Worm (Caenorhabditis elegans) whole organism, young adult: ENCODE data around the gene F59A7.14.

Experiments used
- F49E8.2 ChIP-seq: sonication (generic microtip); optimal IDR thresholded peaks from 3 replicates; lab custom pipeline; 2017; ENCODE audit warnings: missing genetic modification characterization, mild to moderate bottlenecking, missing compliant biosample characterization, antibody characterized with exemption, moderate library complexity; ENCODE audit not compliant: insufficient read depth
- T26A5.8 ChIP-seq: sonication (generic microtip); optimal IDR thresholded peaks from 2 replicates; lab custom pipeline; 2016; ENCODE audit warnings: missing genetic modification characterization, missing compliant biosample characterization
- ama-1 ChIP-seq, 3 experiments: fragments of 150-350 bp in 1 of 3; sonication (generic microtip) in 2 of 3; optimal IDR thresholded peaks; 2 replicates each; lab custom pipeline; 2014 to 2018; ENCODE audit warnings: missing biosample characterization in 2 of 3, missing genetic modification characterization in 2 of 3, missing genetic modification reagents in 2 of 3
- mxl-1 ChIP-seq: sonication (generic microtip); optimal IDR thresholded peaks from 2 replicates; lab custom pipeline; 2016; ENCODE audit warnings: missing genetic modification characterization, missing compliant biosample characterization
- nfya-1 ChIP-seq: sonication (generic microtip); optimal IDR thresholded peaks from 2 replicates; lab custom pipeline; 2017; ENCODE audit warnings: antibody characterized with exemption, missing compliant biosample characterization, missing genetic modification characterization, borderline replicate concordance; ENCODE audit not compliant: insufficient read depth
- nfya-2 ChIP-seq: fragments of 200-800 bp; sonication (Bioruptor generic); IDR thresholded peaks from 2 replicates; pipeline ENCODE4 v1.3.6; 2022; ENCODE audit warnings: missing genetic modification reagents, missing genetic modification characterization, missing compliant biosample characterization
- rcor-1 ChIP-seq: fragments of 200-800 bp; sonication (Bioruptor generic); IDR thresholded peaks from 2 replicates; pipeline ENCODE4 v1.3.6; 2022; ENCODE audit warnings: missing genetic modification reagents, missing genetic modification characterization, missing compliant biosample characterization
- rec-8 ChIP-seq, 2 experiments: sonication (generic microtip); optimal IDR thresholded peaks; 2 replicates each; lab custom pipeline; 2016; ENCODE audit warnings: mild to moderate bottlenecking in 2 of 2, missing genetic modification characterization in 2 of 2, missing genetic modification reagents in 2 of 2, missing genotype in 2 of 2, missing biosample characterization in 1 of 2, missing compliant biosample characterization in 1 of 2, moderate library complexity in 1 of 2
- unc-130 ChIP-seq: sonication (generic microtip); optimal IDR thresholded peaks from 2 replicates; lab custom pipeline; 2016; ENCODE audit warnings: missing genetic modification reagents, missing genetic modification characterization, missing compliant biosample characterization
- unc-62 ChIP-seq: fragments of 150-350 bp; optimal IDR thresholded peaks from 2 replicates; lab custom pipeline; 2014; ENCODE audit warnings: missing biosample characterization, missing genetic modification reagents, missing genetic modification characterization
- zfh-2 ChIP-seq: fragments of 200-800 bp; sonication (Bioruptor generic); conservative IDR thresholded peaks from 2 replicates; pipeline ENCODE4 v1.3.6; 2022; ENCODE audit warnings: missing genetic modification reagents, missing genetic modification characterization, missing compliant biosample characterization

DNA sequence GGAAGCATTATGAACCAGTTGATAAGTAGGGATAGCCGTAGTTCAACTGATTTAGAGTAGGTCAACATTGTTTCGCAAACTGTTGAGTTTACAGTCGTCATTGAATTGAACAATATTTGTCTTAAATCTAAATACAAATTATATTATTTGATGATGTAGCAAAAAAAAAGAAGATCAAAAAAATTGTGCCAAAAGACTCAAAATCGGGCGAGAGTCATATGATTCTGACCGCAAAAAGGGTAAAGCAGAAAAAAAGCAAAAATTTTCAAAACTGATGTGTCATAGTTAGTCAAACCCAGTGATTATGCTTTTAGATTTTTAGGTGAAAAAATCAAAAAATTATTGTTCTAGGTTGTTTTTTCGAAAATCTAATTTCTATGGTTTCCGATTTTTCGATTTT, 9.0 kb downstream of the F59A7.14 start, which contains the start of gene srab-13:
- TF ChIP-seq rec-8 (tag; optimal IDR thresholded peaks at IDR 0.05; lab: Kevin White, UChicago) (no peak), ama-1 (optimal IDR thresholded peaks at IDR 0.05; lab: Kevin White, UChicago) (no peak), ama-1 (GFP tag; optimal IDR thresholded peaks at IDR 0.05; lab: Kevin White, UChicago) (no peak), zfh-2 (GFP tag; lab: Robert Waterston, UW) (no peak), F49E8.2 (tag; lab: Kevin White, UChicago) (no peak), unc-62 (GFP tag; lab: Kevin White, UChicago) (no peak), T26A5.8 (tag; lab: Kevin White, UChicago) (no peak), rcor-1 (GFP tag; lab: Robert Waterston, UW) (no peak), mxl-1 (no peak), nfya-1 (tag; lab: Kevin White, UChicago) (no peak), nfya-2 (no peak), unc-130 (no peak)
